Worm (Caenorhabditis elegans) whole organism, L3 larva: ENCODE data around the gene dpy-26.

ENCODE experiments used
- R02D3.7 ChIP-seq: fragments of 150-350 bp; optimal IDR thresholded peaks from 2 replicates; lab custom pipeline; 2014; ENCODE audit warnings: missing biosample characterization, missing genetic modification characterization
- ZK546.5 ChIP-seq: sonication (generic microtip); optimal IDR thresholded peaks from 2 replicates; lab custom pipeline; 2017; ENCODE audit warnings: missing biosample characterization, missing genetic modification characterization
- aly-2 ChIP-seq: fragments of 150-350 bp; optimal IDR thresholded peaks from 2 replicates; lab custom pipeline; 2014; ENCODE audit warnings: missing biosample characterization, missing genetic modification characterization
- ama-1 ChIP-seq: fragments of 150-350 bp; optimal IDR thresholded peaks from 2 replicates; lab custom pipeline; 2018
- ceh-16 ChIP-seq: sonication (generic microtip); optimal IDR thresholded peaks from 2 replicates; lab custom pipeline; 2017; ENCODE audit warnings: missing biosample characterization, missing genetic modification characterization
- ceh-28 ChIP-seq: fragments of 150-350 bp; optimal IDR thresholded peaks from 2 replicates; lab custom pipeline; 2014; ENCODE audit warnings: missing biosample characterization, missing genetic modification reagents, missing genetic modification characterization
- ceh-82 ChIP-seq: fragments of 150-350 bp; optimal IDR thresholded peaks from 2 replicates; lab custom pipeline; 2014; ENCODE audit warnings: missing biosample characterization, missing genetic modification characterization
- ceh-9 ChIP-seq: sonication (generic microtip); optimal IDR thresholded peaks from 2 replicates; lab custom pipeline; 2018; ENCODE audit warnings: missing biosample characterization, missing genetic modification characterization
- daf-12 ChIP-seq: fragments of 150-350 bp; optimal IDR thresholded peaks from 2 replicates; lab custom pipeline; 2014; ENCODE audit warnings: missing biosample characterization, missing genetic modification reagents, missing genetic modification characterization
- egl-27 ChIP-seq: sonication (generic microtip); optimal IDR thresholded peaks from 4 replicates; lab custom pipeline; 2017; ENCODE audit warnings: missing biosample characterization, missing genetic modification reagents, missing genetic modification characterization
- egl-5 ChIP-seq: fragments of 150-350 bp; optimal IDR thresholded peaks from 2 replicates; lab custom pipeline; 2017; ENCODE audit warnings: missing biosample characterization, missing genetic modification reagents, missing genetic modification characterization, inconsistent platforms
- elt-2 ChIP-seq: sonication (generic microtip); optimal IDR thresholded peaks from 2 replicates; lab custom pipeline; 2016; ENCODE audit warnings: missing genetic modification reagents, mild to moderate bottlenecking, missing genetic modification characterization, missing compliant biosample characterization
- eor-1 ChIP-seq, 2 experiments: fragments of 150-350 bp; optimal IDR thresholded peaks; 2 replicates each; lab custom pipeline; 2014 to 2018; ENCODE audit warnings: missing biosample characterization in 2 of 2, missing genetic modification characterization in 2 of 2
- fkh-2 ChIP-seq: fragments of 150-350 bp; optimal IDR thresholded peaks from 2 replicates; lab custom pipeline; 2014; ENCODE audit warnings: missing biosample characterization, missing genetic modification reagents, missing genetic modification characterization
- fos-1 ChIP-seq: fragments of 150-350 bp; optimal IDR thresholded peaks from 2 replicates; lab custom pipeline; 2014; ENCODE audit warnings: missing biosample characterization, missing genetic modification characterization
- hmg-11 ChIP-seq: sonication (generic microtip); optimal IDR thresholded peaks from 2 replicates; lab custom pipeline; 2016; ENCODE audit warnings: missing genetic modification characterization, missing compliant biosample characterization
- jun-1 ChIP-seq: fragments of 150-350 bp; optimal IDR thresholded peaks from 2 replicates; lab custom pipeline; 2014; ENCODE audit warnings: missing biosample characterization, missing genetic modification reagents, missing genetic modification characterization
- lin-15B ChIP-seq: fragments of 150-350 bp; optimal IDR thresholded peaks from 2 replicates; lab custom pipeline; 2014; ENCODE audit warnings: missing biosample characterization, missing genetic modification characterization
- lin-39 ChIP-seq: fragments of 150-350 bp; optimal IDR thresholded peaks from 2 replicates; lab custom pipeline; 2018; ENCODE audit warnings: missing biosample characterization, missing genetic modification reagents, missing genetic modification characterization
- lsy-12 ChIP-seq: sonication (generic microtip); optimal IDR thresholded peaks from 2 replicates; lab custom pipeline; 2016; ENCODE audit warnings: mild to moderate bottlenecking, missing genetic modification characterization, missing compliant biosample characterization
- mml-1 ChIP-seq: fragments of 150-350 bp; sonication (generic microtip); optimal IDR thresholded peaks from 3 replicates; lab custom pipeline; 2014; ENCODE audit warnings: missing biosample characterization, missing genetic modification characterization
- nfya-1 ChIP-seq: sonication (generic microtip); optimal IDR thresholded peaks from 2 replicates; lab custom pipeline; 2017; ENCODE audit warnings: missing genetic modification characterization, mild to moderate bottlenecking, missing compliant biosample characterization, antibody characterized with exemption, moderate library complexity; ENCODE audit not compliant: insufficient read depth
- nhr-11 ChIP-seq: fragments of 150-350 bp; optimal IDR thresholded peaks from 2 replicates; lab custom pipeline; 2014; ENCODE audit warnings: missing biosample characterization, missing genetic modification characterization
- nhr-12 ChIP-seq: fragments of 150-350 bp; optimal IDR thresholded peaks from 2 replicates; lab custom pipeline; 2014; ENCODE audit warnings: missing biosample characterization, missing genetic modification characterization
- nhr-23 ChIP-seq: fragments of 150-350 bp; optimal IDR thresholded peaks from 2 replicates; lab custom pipeline; 2014; ENCODE audit warnings: missing biosample characterization, missing genetic modification reagents, missing genetic modification characterization
- nhr-237 ChIP-seq: fragments of 150-350 bp; optimal IDR thresholded peaks from 2 replicates; lab custom pipeline; 2014; ENCODE audit warnings: missing biosample characterization, missing genetic modification characterization
- nhr-25 ChIP-seq: sonication (generic microtip); optimal IDR thresholded peaks from 2 replicates; lab custom pipeline; 2017; ENCODE audit warnings: missing biosample characterization, missing genetic modification characterization
- nhr-28 ChIP-seq: fragments of 150-350 bp; optimal IDR thresholded peaks from 2 replicates; lab custom pipeline; 2014; ENCODE audit warnings: missing biosample characterization, missing genetic modification characterization
- nhr-43 ChIP-seq: sonication (generic microtip); optimal IDR thresholded peaks from 2 replicates; lab custom pipeline; 2016; ENCODE audit warnings: mild to moderate bottlenecking, missing genetic modification characterization, missing compliant biosample characterization; ENCODE audit not compliant: poor library complexity, severe bottlenecking
- nhr-67 ChIP-seq: fragments of 150-350 bp; optimal IDR thresholded peaks from 2 replicates; lab custom pipeline; 2014; ENCODE audit warnings: missing biosample characterization, missing genetic modification characterization
- nhr-76 ChIP-seq: fragments of 150-350 bp; sonication (generic microtip); optimal IDR thresholded peaks from 5 replicates; lab custom pipeline; 2014; ENCODE audit warnings: missing biosample characterization, missing genetic modification characterization
- nhr-77 ChIP-seq: fragments of 150-350 bp; optimal IDR thresholded peaks from 2 replicates; lab custom pipeline; 2014; ENCODE audit warnings: missing biosample characterization, missing genetic modification characterization
- pha-4 ChIP-seq: fragments of 150-350 bp; optimal IDR thresholded peaks from 2 replicates; lab custom pipeline; 2014; ENCODE audit warnings: missing biosample characterization, missing genetic modification reagents, missing genetic modification characterization
- pqm-1 ChIP-seq: fragments of 150-350 bp; optimal IDR thresholded peaks from 2 replicates; lab custom pipeline; 2017; ENCODE audit warnings: missing biosample characterization, missing genetic modification characterization, inconsistent platforms
- sea-2 ChIP-seq: fragments of 150-350 bp; sonication (generic microtip); optimal IDR thresholded peaks from 4 replicates; lab custom pipeline; 2014; ENCODE audit warnings: missing biosample characterization, missing genetic modification reagents, missing genetic modification characterization
- skn-1 ChIP-seq: fragments of 150-350 bp; optimal IDR thresholded peaks from 2 replicates; lab custom pipeline; 2014; ENCODE audit warnings: missing biosample characterization, missing genetic modification characterization
- snpc-4 ChIP-seq: fragments of 150-350 bp; optimal IDR thresholded peaks from 2 replicates; lab custom pipeline; 2014; ENCODE audit warnings: missing biosample characterization, missing genetic modification characterization
- tbx-2 ChIP-seq: sonication (generic microtip); optimal IDR thresholded peaks from 2 replicates; lab custom pipeline; 2016; ENCODE audit warnings: mild to moderate bottlenecking, missing genetic modification characterization, missing compliant biosample characterization
- unc-39 ChIP-seq: sonication (generic microtip); optimal IDR thresholded peaks from 4 replicates; lab custom pipeline; 2017; ENCODE audit warnings: missing biosample characterization, missing genetic modification characterization
- unc-62 ChIP-seq: fragments of 150-350 bp; sonication (generic microtip); optimal IDR thresholded peaks from 4 replicates; lab custom pipeline; 2014; ENCODE audit warnings: missing biosample characterization, missing genetic modification reagents, missing genetic modification characterization
- zag-1 ChIP-seq: fragments of 150-350 bp; optimal IDR thresholded peaks from 2 replicates; lab custom pipeline; 2014; ENCODE audit warnings: missing biosample characterization, missing genetic modification characterization
- ztf-11 ChIP-seq: fragments of 150-350 bp; optimal IDR thresholded peaks from 2 replicates; lab custom pipeline; 2014; ENCODE audit warnings: missing biosample characterization, missing genetic modification characterization
- ztf-4 ChIP-seq: fragments of 150-350 bp; optimal IDR thresholded peaks from 2 replicates; lab custom pipeline; 2014; ENCODE audit warnings: missing biosample characterization, missing genetic modification characterization

dpy-26 gene

DNA sequence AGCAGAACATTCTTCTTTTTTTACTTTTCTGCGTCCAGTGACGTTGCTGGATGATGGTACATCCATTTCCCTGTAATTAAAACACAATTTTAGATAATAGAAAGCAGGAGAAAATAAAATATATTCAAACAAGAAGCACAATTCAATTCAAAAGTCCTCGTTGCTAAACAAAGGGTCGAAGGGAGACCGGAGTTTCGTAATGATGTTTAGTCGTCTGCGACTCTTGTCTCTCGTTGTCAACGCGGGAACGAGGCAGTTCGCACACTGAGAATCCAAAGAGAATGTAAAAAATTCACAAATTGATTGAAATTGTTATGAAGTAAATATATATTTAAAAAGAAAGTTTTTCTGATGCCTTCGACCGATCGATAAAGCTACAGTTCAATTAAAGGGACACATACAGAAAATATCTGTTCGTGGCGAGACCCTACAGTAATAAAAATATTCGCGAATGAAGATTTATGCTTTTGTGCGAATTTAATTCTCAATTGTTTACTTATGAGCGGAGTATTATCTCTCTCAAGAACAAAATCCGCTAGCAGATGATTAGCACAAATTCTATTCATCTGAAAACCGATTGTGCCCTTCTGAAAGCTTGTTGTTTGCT, at the start of gene dpy-26:
dpy-26 (minus strand) TSS at position 111 of the 607 bp plus-strand sequence.
- TF ChIP-seq daf-12 (no peak), snpc-4 (tag; lab: Kevin White, UChicago) (no peak), mml-1 (tag; lab: Kevin White, UChicago) (no peak), R02D3.7 (tag; lab: Kevin White, UChicago) (no peak), nhr-67 (tag; lab: Kevin White, UChicago) (no peak), elt-2 (no peak), nhr-77 (tag; lab: Kevin White, UChicago) (no peak), lin-15B (tag; lab: Kevin White, UChicago) (peak; percentile 51), unc-39 (tag; lab: Kevin White, UChicago) (no peak), ceh-28 (tag; lab: Kevin White, UChicago) (no peak), unc-62 (no peak), ama-1 (lab: Kevin White, UChicago) (no peak), eor-1 (tag; optimal IDR thresholded peaks at IDR 0.05; lab: Kevin White, UChicago) (no peak), nhr-237 (tag; lab: Kevin White, UChicago) (no peak), tbx-2 (tag; lab: Kevin White, UChicago) (no peak), nhr-12 (tag; lab: Kevin White, UChicago) (no peak), lin-39 (tag; lab: Kevin White, UChicago) (peak; percentile 27), hmg-11 (no peak), aly-2 (tag; lab: Kevin White, UChicago) (no peak), nhr-43 (tag; lab: Kevin White, UChicago) (no peak), nfya-1 (tag; lab: Kevin White, UChicago) (no peak), fkh-2 (tag; lab: Kevin White, UChicago) (no peak), zag-1 (tag; lab: Kevin White, UChicago) (no peak), nhr-23 (tag; lab: Kevin White, UChicago) (peak; percentile 38), nhr-11 (no peak), egl-27 (tag; lab: Kevin White, UChicago) (no peak), ceh-82 (tag; lab: Kevin White, UChicago) (no peak), nhr-28 (tag; lab: Kevin White, UChicago) (no peak), sea-2 (no peak), ztf-11 (tag; lab: Kevin White, UChicago) (no peak), nhr-25 (tag; lab: Kevin White, UChicago) (peak; percentile 30), ceh-16 (tag; lab: Kevin White, UChicago) (no peak), pha-4 (tag; lab: Kevin White, UChicago) (no peak), ztf-4 (tag; lab: Kevin White, UChicago) (no peak)
- TF ChIP-seq, all 47 proteins: peak for 4

- TF ChIP-seq ceh-9 (tag; lab: Kevin White, UChicago): no peak
- no peak for TF ChIP-seq eor-1 (tag; optimal IDR thresholded peaks at IDR 0.05; lab: Kevin White, UChicago)
- no peak for TF ChIP-seq unc-62
- no peak for TF ChIP-seq zag-1 (tag; lab: Kevin White, UChicago)
- no peak for TF ChIP-seq R02D3.7 (tag; lab: Kevin White, UChicago)
- TF ChIP-seq ZK546.5: no peak
- TF ChIP-seq fkh-2 (tag; lab: Kevin White, UChicago): no peak
- no peak for TF ChIP-seq jun-1 (tag; lab: Kevin White, UChicago)
- no peak for TF ChIP-seq ceh-16 (tag; lab: Kevin White, UChicago)
Observed at ce11 chrIV:12498238-12498637, 47.1 kb upstream of the dpy-26 start, which contains the start of gene sru-19. TSS of gene sru-19 (plus strand) at chrIV:12498538.

DNA sequence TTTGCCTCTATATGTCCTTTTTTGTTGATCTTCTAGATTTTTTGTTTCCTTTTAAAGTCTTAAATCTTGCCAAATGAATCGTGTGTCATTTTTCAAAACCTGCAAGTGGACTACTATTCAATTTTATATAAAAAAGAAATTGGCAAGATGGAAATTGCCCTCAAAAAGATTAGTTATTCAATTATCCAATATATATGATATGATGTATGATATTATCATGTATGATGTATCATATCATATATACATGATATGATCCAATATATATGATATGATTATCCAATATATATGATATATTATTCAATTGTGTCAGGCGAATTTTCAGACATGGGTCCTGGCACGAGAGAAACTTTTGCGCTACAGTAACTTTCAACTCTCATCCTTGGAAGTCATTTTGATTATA, 44.1 kb upstream of the dpy-26 start, which contains the start of gene sru-20:
sru-20 (plus strand) TSS at position 301 of the 400 bp plus-strand sequence.
- no peak for TF ChIP-seq nhr-23 (tag; lab: Kevin White, UChicago)
- TF ChIP-seq eor-1 (tag; optimal IDR thresholded peaks at IDR 0.05; lab: Kevin White, UChicago): no peak

ce11 chrIV:12490491-12490890, 39.4 kb upstream of the dpy-26 start, which contains the start of gene him-6:
TSS of gene him-6 (plus strand) at chrIV:12490791.
- TF ChIP-seq lsy-12 (tag; lab: Kevin White, UChicago) (no peak), nhr-12 (tag; lab: Kevin White, UChicago) (no peak), ZK546.5 (no peak), egl-5 (tag; lab: Kevin White, UChicago) (no peak), sea-2 (no peak), nhr-76 (tag; lab: Kevin White, UChicago) (no peak), ceh-16 (tag; lab: Kevin White, UChicago) (no peak), ztf-4 (tag; lab: Kevin White, UChicago) (no peak), mml-1 (tag; lab: Kevin White, UChicago) (no peak), snpc-4 (tag; lab: Kevin White, UChicago) (no peak), zag-1 (tag; lab: Kevin White, UChicago) (no peak), pqm-1 (tag; lab: Kevin White, UChicago) (no peak), nhr-43 (tag; lab: Kevin White, UChicago) (no peak), tbx-2 (tag; lab: Kevin White, UChicago) (no peak), ceh-28 (tag; lab: Kevin White, UChicago) (no peak), fkh-2 (tag; lab: Kevin White, UChicago) (no peak), fos-1 (tag; lab: Kevin White, UChicago) (no peak), aly-2 (tag; lab: Kevin White, UChicago) (no peak), skn-1 (tag; lab: Kevin White, UChicago) (no peak), R02D3.7 (tag; lab: Kevin White, UChicago) (no peak)
